Worm (Caenorhabditis elegans): ENCODE results near the gene T12D8.10.

DNA sequence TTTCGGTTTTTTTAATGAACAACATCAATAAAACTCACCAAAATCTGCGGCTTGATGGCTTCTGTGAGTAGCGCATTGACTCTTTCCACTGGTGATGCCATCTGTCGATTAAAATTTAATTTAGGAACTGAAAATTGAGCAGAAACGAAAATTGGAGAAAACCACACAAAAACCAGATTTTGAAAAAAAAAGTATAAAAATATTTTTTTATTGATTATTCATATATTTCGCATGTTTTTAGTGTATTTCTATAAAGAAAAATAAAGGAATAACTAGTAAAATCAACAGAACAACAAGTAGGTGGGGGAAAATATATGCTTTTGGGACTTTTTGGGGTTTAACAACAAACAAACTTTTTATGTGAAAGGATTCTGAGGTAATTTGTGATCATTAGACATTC lies at the start of gene T12D8.10:
- TF ChIP-seq scrt-1 (GFP tag; IDR thresholded peaks at IDR 0.05) (no peak), ceh-36 (tag; optimal IDR thresholded peaks at IDR 0.05) (no peak), ama-1 (optimal IDR thresholded peaks at IDR 0.05) (no peak), tbx-37 (GFP tag; conservative IDR thresholded peaks at IDR 0.05) (no peak), tra-4 (tag; optimal IDR thresholded peaks at IDR 0.05) (no peak), hmbx-1 (tag; optimal IDR thresholded peaks at IDR 0.05) (no peak), aly-1 (tag; optimal IDR thresholded peaks at IDR 0.05) (no peak), hmg-4 (GFP tag; optimal IDR thresholded peaks at IDR 0.05) (no peak), ceh-13 (GFP tag; optimal IDR thresholded peaks at IDR 0.05) (no peak)

Measured in whole organism, early embryonic.